Fruit fly (Drosophila melanogaster) whole organism, embryonic: Measurements from ENCODE around the gene Vdup1.

Experiments used
- Bdp1 ChIP-seq: fragments of 200-800 bp; sonication (Bioruptor generic); optimal IDR thresholded peaks from 3 replicates; lab custom pipeline; 2016; ENCODE audit warnings: missing biosample characterization, missing genetic modification characterization
- CG10321 ChIP-seq: fragments of 200-800 bp; sonication (Bioruptor generic); IDR thresholded peaks from 2 replicates; pipeline ENCODE4 v1.3.6; 2022; ENCODE audit warnings: missing biosample characterization, missing genetic modification characterization
- CG10979 ChIP-seq: fragments of 200-800 bp; sonication (Bioruptor generic); optimal IDR thresholded peaks from 2 replicates; lab custom pipeline; 2018; ENCODE audit warnings: missing biosample characterization, mild to moderate bottlenecking, missing genetic modification characterization, moderate library complexity
- CG11696 ChIP-seq: fragments of 200-800 bp; sonication (Bioruptor generic); IDR thresholded peaks from 2 replicates; pipeline ENCODE4 v1.3.6; 2022; ENCODE audit warnings: missing biosample characterization, missing genetic modification characterization
- CG12744 ChIP-seq: fragments of 200-800 bp; sonication (Bioruptor generic); optimal IDR thresholded peaks from 2 replicates; lab custom pipeline; 2016; ENCODE audit warnings: missing biosample characterization, missing genetic modification characterization
- CG15514 ChIP-seq: fragments of 200-800 bp; sonication (Bioruptor generic); optimal IDR thresholded peaks from 3 replicates; lab custom pipeline; 2017; ENCODE audit warnings: missing biosample characterization, missing genetic modification characterization, mild to moderate bottlenecking, moderate library complexity, missing genetic modification reagents
- CG1603 ChIP-seq: fragments of 200-800 bp; sonication (Bioruptor generic); optimal IDR thresholded peaks from 2 replicates; lab custom pipeline; 2019; ENCODE audit warnings: missing biosample characterization, mild to moderate bottlenecking, missing genetic modification characterization, moderate library complexity
- CG16779 ChIP-seq: fragments of 200-800 bp; sonication (Bioruptor generic); IDR thresholded peaks from 2 replicates; pipeline ENCODE4 v1.3.6; 2022; ENCODE audit warnings: missing biosample characterization, missing genetic modification characterization
- CG17328 ChIP-seq: fragments of 200-800 bp; sonication (Bioruptor generic); IDR thresholded peaks from 2 replicates; pipeline ENCODE4 v1.3.6; 2022; ENCODE audit warnings: missing biosample characterization, missing genetic modification characterization
- CG18262 ChIP-seq: fragments of 200-800 bp; optimal IDR thresholded peaks from 3 replicates; lab custom pipeline; 2019; ENCODE audit warnings: missing biosample characterization, mild to moderate bottlenecking, missing genetic modification characterization, moderate library complexity
- CG30403 ChIP-seq: fragments of 200-800 bp; sonication (Bioruptor generic); optimal IDR thresholded peaks from 3 replicates; lab custom pipeline; 2016; ENCODE audit warnings: missing biosample characterization, missing genetic modification characterization
- CG3065 ChIP-seq: fragments of 200-800 bp; sonication (Bioruptor generic); optimal IDR thresholded peaks from 2 replicates; lab custom pipeline; 2016; ENCODE audit warnings: missing biosample characterization, missing genetic modification characterization
- CG32772 ChIP-seq: fragments of 200-800 bp; sonication (Bioruptor generic); IDR thresholded peaks from 2 replicates; pipeline ENCODE4 v1.3.6; 2022; ENCODE audit warnings: missing biosample characterization, missing genetic modification characterization
- CG3281 ChIP-seq: fragments of 200-800 bp; sonication (Bioruptor generic); optimal IDR thresholded peaks from 3 replicates; lab custom pipeline; 2017; ENCODE audit warnings: missing biosample characterization, mild to moderate bottlenecking, missing genetic modification characterization
- CG34224 ChIP-seq: fragments of 200-800 bp; sonication (Bioruptor generic); IDR thresholded peaks from 3 replicates; pipeline ENCODE4 v1.3.6; 2022; ENCODE audit warnings: missing biosample characterization, missing genetic modification characterization; ENCODE audit not compliant: partially characterized antibody
- CG3726 ChIP-seq: fragments of 200-800 bp; sonication (Bioruptor generic); IDR thresholded peaks from 3 replicates; pipeline ENCODE4, ENCODE4 v1.3.6; 2022; ENCODE audit warnings: missing biosample characterization, missing genetic modification characterization
- CG6175 ChIP-seq: fragments of 200-800 bp; sonication (Bioruptor generic); IDR thresholded peaks from 3 replicates; pipeline ENCODE4 v1.3.6; 2022; ENCODE audit warnings: missing biosample characterization, missing genetic modification characterization
- CG7556 ChIP-seq: fragments of 200-800 bp; sonication (Bioruptor generic); optimal IDR thresholded peaks from 2 replicates; lab custom pipeline; 2017; ENCODE audit warnings: missing biosample characterization, mild to moderate bottlenecking, missing genetic modification characterization
- CkIIα-i1 ChIP-seq: fragments of 200-800 bp; sonication (Bioruptor generic); IDR thresholded peaks from 2 replicates; pipeline ENCODE4 v1.3.6; 2022; ENCODE audit warnings: missing biosample characterization, missing genetic modification characterization
- Doc2 ChIP-seq: fragments of 200-800 bp; sonication (Bioruptor generic); IDR thresholded peaks from 2 replicates; pipeline ENCODE4 v1.3.6; 2022; ENCODE audit warnings: missing biosample characterization, missing genetic modification characterization
- E2f1 ChIP-seq: fragments of 200-800 bp; sonication (Bioruptor generic); IDR thresholded peaks from 2 replicates; pipeline ENCODE4 v1.3.6; 2022; ENCODE audit warnings: missing biosample characterization, missing genetic modification characterization
- Fer2 ChIP-seq: fragments of 200-800 bp; sonication (Bioruptor generic); optimal IDR thresholded peaks from 2 replicates; lab custom pipeline; 2018; ENCODE audit warnings: missing biosample characterization, mild to moderate bottlenecking, missing genetic modification characterization, moderate library complexity
- Hr39 ChIP-seq: fragments of >200 bp; optimal IDR thresholded peaks from 2 replicates; lab custom pipeline; 2017
- Meics ChIP-seq: fragments of 200-800 bp; sonication (Bioruptor generic); optimal IDR thresholded peaks from 2 replicates; lab custom pipeline; 2017; ENCODE audit warnings: missing biosample characterization, mild to moderate bottlenecking, missing genetic modification characterization
- Opbp ChIP-seq: fragments of 200-800 bp; sonication (Bioruptor generic); IDR thresholded peaks from 3 replicates; pipeline ENCODE4 v1.3.6; 2022; ENCODE audit warnings: missing biosample characterization, missing genetic modification characterization; ENCODE audit not compliant: partially characterized antibody
- Rfx ChIP-seq: fragments of 200-800 bp; sonication (Bioruptor generic); IDR thresholded peaks from 2 replicates; pipeline ENCODE4 v1.3.6; 2022; ENCODE audit warnings: missing biosample characterization, missing genetic modification characterization
- Taf1 ChIP-seq: fragments of 200-800 bp; sonication (Bioruptor generic); IDR thresholded peaks from 2 replicates; pipeline ENCODE4 v1.3.6; 2022; ENCODE audit warnings: missing biosample characterization, missing genetic modification characterization
- YL-1 ChIP-seq: fragments of 200-800 bp; sonication (Bioruptor generic); optimal IDR thresholded peaks from 3 replicates; lab custom pipeline; 2017; ENCODE audit warnings: missing biosample characterization, mild to moderate bottlenecking, missing genetic modification characterization
- ara ChIP-seq: fragments of 200-800 bp; sonication (Bioruptor generic); IDR thresholded peaks from 2 replicates; pipeline ENCODE4 v1.3.6; 2022; ENCODE audit warnings: missing biosample characterization, missing genetic modification characterization
- bsh ChIP-seq, 2 experiments: fragments of 200-800 bp; sonication (Bioruptor generic); optimal IDR thresholded peaks; 2 replicates each; lab custom pipeline; 2017 to 2018; ENCODE audit warnings: mild to moderate bottlenecking in 2 of 2, missing biosample characterization in 2 of 2, missing genetic modification characterization in 2 of 2, moderate library complexity in 1 of 2
- cad ChIP-seq: fragments of >200 bp; optimal IDR thresholded peaks from 2 replicates; lab custom pipeline; 2017; ENCODE audit warnings: missing biosample characterization, missing genetic modification characterization
- chn ChIP-seq: fragments of 200-800 bp; sonication (Bioruptor generic); optimal IDR thresholded peaks from 2 replicates; lab custom pipeline; 2016; ENCODE audit warnings: missing biosample characterization, missing genetic modification characterization
- croc ChIP-seq: fragments of 200-800 bp; sonication (Bioruptor generic); conservative IDR thresholded peaks from 3 replicates; pipeline ENCODE4 v1.3.6; 2022; ENCODE audit warnings: missing biosample characterization, missing genetic modification characterization
- fd102C ChIP-seq: fragments of 200-800 bp; sonication (Bioruptor generic); optimal IDR thresholded peaks from 2 replicates; lab custom pipeline; 2018; ENCODE audit warnings: missing biosample characterization, mild to moderate bottlenecking, missing genetic modification characterization, moderate library complexity
- ftz-f1 ChIP-seq: fragments of 200-800 bp; sonication (Bioruptor generic); optimal IDR thresholded peaks from 2 replicates; lab custom pipeline; 2016; ENCODE audit warnings: missing biosample characterization, missing genetic modification characterization
- lola ChIP-seq, 3 experiments: fragments of >200 bp in 2 of 3; fragments of 200-800 bp in 1 of 3; sonication (Bioruptor generic) in 1 of 3; optimal IDR thresholded peaks; 2 replicates each; lab custom pipeline; 2017 to 2019; ENCODE audit warnings: missing biosample characterization in 3 of 3, missing genetic modification characterization in 3 of 3, mild to moderate bottlenecking in 1 of 3, moderate library complexity in 1 of 3
- nerfin-2 ChIP-seq: fragments of 200-800 bp; sonication (Bioruptor generic); IDR thresholded peaks from 2 replicates; pipeline ENCODE4 v1.3.6; 2022; ENCODE audit warnings: missing biosample characterization, missing genetic modification characterization; ENCODE audit not compliant: partially characterized antibody
- nom ChIP-seq: fragments of 200-800 bp; sonication (Bioruptor generic); optimal IDR thresholded peaks from 2 replicates; lab custom pipeline; 2017; ENCODE audit warnings: missing biosample characterization, missing genetic modification characterization, mild to moderate bottlenecking, moderate library complexity, missing genetic modification reagents
- pfk ChIP-seq: fragments of 200-800 bp; sonication (Bioruptor generic); optimal IDR thresholded peaks from 2 replicates; lab custom pipeline; 2018; ENCODE audit warnings: missing biosample characterization, mild to moderate bottlenecking, missing genetic modification characterization, moderate library complexity
- prd ChIP-seq, 3 experiments: fragments of >200 bp in 2 of 3; fragments of 200-800 bp in 1 of 3; sonication (Bioruptor generic) in 1 of 3; optimal IDR thresholded peaks in 2 of 3; IDR thresholded peaks in 1 of 3; 2 replicates in 2 of 3; 3 replicates in 1 of 3; pipeline versions ENCODE4 v1.3.6 to Lab custom; 2017 to 2022; ENCODE audit warnings: missing biosample characterization in 1 of 3, missing genetic modification characterization in 1 of 3
- pros ChIP-seq: fragments of 200-800 bp; sonication (Bioruptor generic); optimal IDR thresholded peaks from 3 replicates; lab custom pipeline; 2019; ENCODE audit warnings: missing biosample characterization, mild to moderate bottlenecking, missing genetic modification characterization, moderate library complexity
- salm ChIP-seq: fragments of 200-800 bp; sonication (Bioruptor generic); optimal IDR thresholded peaks from 2 replicates; lab custom pipeline; 2018; ENCODE audit warnings: missing biosample characterization, mild to moderate bottlenecking, missing genetic modification characterization
- scrt ChIP-seq: fragments of 200-800 bp; sonication (Bioruptor generic); optimal IDR thresholded peaks from 2 replicates; lab custom pipeline; 2018; ENCODE audit warnings: missing biosample characterization, mild to moderate bottlenecking, missing genetic modification characterization, moderate library complexity
- seq ChIP-seq: fragments of 200-800 bp; sonication (Bioruptor generic); IDR thresholded peaks from 2 replicates; pipeline ENCODE4 v1.3.6; 2022; ENCODE audit warnings: missing biosample characterization, missing genetic modification characterization
- sisA ChIP-seq: fragments of 200-800 bp; sonication (Bioruptor generic); IDR thresholded peaks from 2 replicates; pipeline ENCODE4 v1.3.6; 2022; ENCODE audit warnings: missing biosample characterization, missing genetic modification characterization
- slbo ChIP-seq: fragments of 200-800 bp; sonication (Bioruptor generic); IDR thresholded peaks from 2 replicates; pipeline ENCODE4 v1.3.6; 2022; ENCODE audit warnings: missing biosample characterization, missing genetic modification characterization
- tup ChIP-seq: fragments of 200-800 bp; sonication (Bioruptor generic); optimal IDR thresholded peaks from 2 replicates; lab custom pipeline; 2016; ENCODE audit warnings: missing biosample characterization, mild to moderate bottlenecking, missing genetic modification characterization, moderate library complexity
- vnd ChIP-seq: fragments of 200-800 bp; sonication (Bioruptor generic); IDR thresholded peaks from 3 replicates; pipeline ENCODE4 v1.3.6; 2022; ENCODE audit warnings: missing biosample characterization, missing genetic modification characterization; ENCODE audit not compliant: partially characterized antibody

The Vdup1 gene

dm6 chr3L:131151-131997 is 47.4 kb downstream of the Vdup1 start (continued):
- TF ChIP-seq Rfx (GFP tag; lab: Robert Waterston, UW) (peak; percentile 45; the same call in 1 of the 2 replicates), CG11696 (GFP tag; lab: Robert Waterston, UW) (no peak), CG10979 (tag; lab: Kevin White, UChicago) (no peak), YL-1 (GFP tag; lab: Kevin White, UChicago) (no peak), tup (GFP tag; lab: Kevin White, UChicago) (no peak), nom (GFP tag; lab: Kevin White, UChicago) (peak; percentile 86), croc (no peak), CG6175 (GFP tag; lab: Robert Waterston, UW) (peak; percentile 96), CG34224 (peak; percentile 49; the same call in 2 of the 3 replicates), slbo (GFP tag; lab: Robert Waterston, UW) (0 out of 2 replicates have a peak, but pooled peaks have one; percentile 13), CG3726 (GFP tag; lab: Robert Waterston, UW) (no peak), sisA (no peak), chn (no peak), CG7556 (GFP tag; lab: Kevin White, UChicago) (no peak), vnd (no peak), Bdp1 (GFP tag; lab: Kevin White, UChicago) (no peak), CG16779 (0 out of 2 replicates have a peak, but pooled peaks have one; percentile 6), CG12744 (GFP tag; lab: Kevin White, UChicago) (no peak), prd (optimal IDR thresholded peaks at IDR 0.05; lab: Kevin White, UChicago) (no peak), prd (GFP tag; IDR thresholded peaks at IDR 0.05; lab: Robert Waterston, UW) (no peak), pros (GFP tag; lab: Kevin White, UChicago) (peak; percentile 99), CG3065 (GFP tag; lab: Kevin White, UChicago) (no peak), pfk (GFP tag; lab: Kevin White, UChicago) (peak; percentile 78), lola (GFP tag; optimal IDR thresholded peaks at IDR 0.05; lab: Kevin White, UChicago) (no peak), seq (peak; percentile 63; the same call in 1 of the 2 replicates), ara (GFP tag; lab: Robert Waterston, UW) (no peak), CG32772 (GFP tag; lab: Robert Waterston, UW) (no peak), fd102C (GFP tag; lab: Kevin White, UChicago) (no peak), bsh (GFP tag; optimal IDR thresholded peaks at IDR 0.05; lab: Kevin White, UChicago) (peak in 1 of 2 experiments; percentile 30), Doc2 (GFP tag; lab: Robert Waterston, UW) (no peak), Hr39 (lab: Kevin White, UChicago) (no peak), Opbp (GFP tag; lab: Robert Waterston, UW) (peak; percentile 61; the same call in 2 of the 3 replicates), scrt (GFP tag; lab: Kevin White, UChicago) (peak; percentile 44), Taf1 (GFP tag; lab: Robert Waterston, UW) (no peak), CG1603 (tag; lab: Kevin White, UChicago) (no peak), CkIIα-i1 (GFP tag; lab: Robert Waterston, UW) (no peak), CG3281 (GFP tag; lab: Kevin White, UChicago) (peak; percentile 66), salm (tag; lab: Kevin White, UChicago) (peak; percentile 23), nerfin-2 (GFP tag; lab: Robert Waterston, UW) (no peak; the same call in 1 of the 2 replicates), CG18262 (no peak), Meics (GFP tag; lab: Kevin White, UChicago) (peak; percentile 40), ftz-f1 (peak; percentile 94), CG10321 (GFP tag; lab: Robert Waterston, UW) (peak; percentile 86), Fer2 (tag; lab: Kevin White, UChicago) (no peak), CG17328 (GFP tag; lab: Robert Waterston, UW) (peak; percentile 10; the same call in 1 of the 2 replicates), E2f1 (GFP tag; lab: Robert Waterston, UW) (peak; percentile 41; the same call in 1 of the 2 replicates), CG15514 (GFP tag; lab: Kevin White, UChicago) (peak; percentile 46), CG30403 (GFP tag; lab: Kevin White, UChicago) (no peak), cad (GFP tag; lab: Kevin White, UChicago) (peak; percentile 38)
